Worm (Caenorhabditis elegans) whole organism, L4/young adult: ENCODE data around the gene ZK1290.10.

ENCODE experiments used
- W03F9.2 ChIP-seq: fragments of 150-350 bp; optimal IDR thresholded peaks from 2 replicates; lab custom pipeline; 2014; ENCODE audit warnings: missing biosample characterization, missing genetic modification characterization
- dao-5 ChIP-seq: sonication (generic microtip); optimal IDR thresholded peaks from 2 replicates; lab custom pipeline; 2016; ENCODE audit warnings: missing genotype, missing genetic modification characterization, moderate library complexity, missing compliant biosample characterization
- him-1 ChIP-seq: sonication (generic microtip); optimal IDR thresholded peaks from 2 replicates; lab custom pipeline; 2016; ENCODE audit warnings: missing genotype, missing genetic modification reagents, missing genetic modification characterization, missing compliant biosample characterization

ce11 chrII:7570820-7571219 lies 17.1 kb upstream of the ZK1290.10 start:
- TF ChIP-seq W03F9.2 (tag; lab: Kevin White, UChicago) = no peak
- TF ChIP-seq dao-5 (tag; lab: Kevin White, UChicago) = no peak
- TF ChIP-seq him-1 (tag; lab: Kevin White, UChicago) = no peak
